Worm (Caenorhabditis elegans): ENCODE data around the gene T08B1.4.

ce11 chrV:2004659-2005058 lies 25.6 kb downstream of the T08B1.4 start, which contains the start of gene cysl-4:
- TF ChIP-seq him-1 (tag; optimal IDR thresholded peaks at IDR 0.05) (no peak), dao-5 (tag; optimal IDR thresholded peaks at IDR 0.05) (no peak), W03F9.2 (tag; optimal IDR thresholded peaks at IDR 0.05) (no peak)
